Worm (Caenorhabditis elegans): Measurements from ENCODE around the gene tni-3.

- TF ChIP-seq somi-1 (GFP tag; optimal IDR thresholded peaks at IDR 0.05) (no peak), unc-130 (GFP tag; optimal IDR thresholded peaks at IDR 0.05) (no peak)
These were observed 30.1 kb downstream of the tni-3 start for ce11 chrV:16804795-16805194.
